Worm (Caenorhabditis elegans): Measurements from ENCODE around the gene F31F7.1.

F31F7.1 gene

ce11 chrV:6326394-6326793, 50.2 kb downstream of the F31F7.1 start (continued):
- no peak for TF ChIP-seq nhr-27 (tag; optimal IDR thresholded peaks at IDR 0.05)
- no peak for TF ChIP-seq F23B12.7 (tag; optimal IDR thresholded peaks at IDR 0.05; ENCODE audit: insufficient read depth)
- TF ChIP-seq zfh-2 (GFP tag; conservative IDR thresholded peaks at IDR 0.05): no peak
- TF ChIP-seq ama-1 (optimal IDR thresholded peaks at IDR 0.05): peak; percentile 50
- no peak for TF ChIP-seq ama-1 (GFP tag; optimal IDR thresholded peaks at IDR 0.05)
- no peak for TF ChIP-seq D2030.7 (GFP tag; IDR thresholded peaks at IDR 0.05)
- TF ChIP-seq lag-1 (GFP tag; IDR thresholded peaks at IDR 0.05): no peak
- peak; percentile 66 for TF ChIP-seq ztf-26 (tag; optimal IDR thresholded peaks at IDR 0.05)
- TF ChIP-seq hsf-1 (GFP tag; IDR thresholded peaks at IDR 0.05): no peak
- no peak for TF ChIP-seq ztf-28 (GFP tag; IDR thresholded peaks at IDR 0.05)
- peak; percentile 72; the same call in 1 of the 2 replicates for TF ChIP-seq Y53G8AR.9 (GFP tag; conservative IDR thresholded peaks at IDR 0.05)
- TF ChIP-seq B0035.1 (tag; optimal IDR thresholded peaks at IDR 0.05): no peak
- peak; percentile 62; the same call in 1 of the 2 replicates for TF ChIP-seq ekl-4 (GFP tag; IDR thresholded peaks at IDR 0.05)
- no peak for TF ChIP-seq ccch-3 (GFP tag; optimal IDR thresholded peaks at IDR 0.05)
- TF ChIP-seq egrh-3 (GFP tag; IDR thresholded peaks at IDR 0.05): no peak
- no peak for TF ChIP-seq ceh-100 (GFP tag; IDR thresholded peaks at IDR 0.05)
- no peak for TF ChIP-seq sea-2 (GFP tag; IDR thresholded peaks at IDR 0.05)
- no peak for TF ChIP-seq F57A8.1 (GFP tag; optimal IDR thresholded peaks at IDR 0.05)
- TF ChIP-seq aptf-3 (GFP tag; IDR thresholded peaks at IDR 0.05): no peak
- no peak for TF ChIP-seq unc-130 (GFP tag; optimal IDR thresholded peaks at IDR 0.05)
- no peak for TF ChIP-seq hlh-12 (tag; optimal IDR thresholded peaks at IDR 0.05)
- peak in 1 of 3 experiments; percentile 34 for TF ChIP-seq lin-35 (GFP tag; optimal IDR thresholded peaks at IDR 0.05)
- TF ChIP-seq B0336.3 (GFP tag; IDR thresholded peaks at IDR 0.05): peak; percentile 83
- no peak for TF ChIP-seq akir-1 (GFP tag; optimal IDR thresholded peaks at IDR 0.05)
- no peak for TF ChIP-seq nhr-90 (tag; optimal IDR thresholded peaks at IDR 0.05)
- TF ChIP-seq C06A6.2 (GFP tag; conservative IDR thresholded peaks at IDR 0.05): 0 out of 2 replicates have a peak, but pooled peaks have one; percentile 25
- no peak for TF ChIP-seq ceh-58 (GFP tag; IDR thresholded peaks at IDR 0.05)
- peak; percentile 46 for TF ChIP-seq dox-1 (GFP tag; IDR thresholded peaks at IDR 0.05)
- TF ChIP-seq F22D6.2 (tag; optimal IDR thresholded peaks at IDR 0.05): no peak
- no peak for TF ChIP-seq nhr-80 (tag; optimal IDR thresholded peaks at IDR 0.05)
- TF ChIP-seq die-1 (tag; optimal IDR thresholded peaks at IDR 0.05): no peak
- TF ChIP-seq dpl-1 (GFP tag; optimal IDR thresholded peaks at IDR 0.05): no peak
- TF ChIP-seq pbrm-1 (GFP tag; IDR thresholded peaks at IDR 0.05): no peak
- peak; percentile 10; the same call in 1 of the 2 replicates for TF ChIP-seq hmg-1.2 (GFP tag; IDR thresholded peaks at IDR 0.05)
- TF ChIP-seq madf-8 (GFP tag; conservative IDR thresholded peaks at IDR 0.05): no peak
- no peak for TF ChIP-seq pha-4 (tag; optimal IDR thresholded peaks at IDR 0.05)
- TF ChIP-seq T26A5.8 (tag; optimal IDR thresholded peaks at IDR 0.05): no peak
- TF ChIP-seq nfya-1 (tag; optimal IDR thresholded peaks at IDR 0.05; ENCODE audit: borderline replicate concordance, insufficient read depth): no peak
- no peak for TF ChIP-seq T07F8.4 (tag; optimal IDR thresholded peaks at IDR 0.05)
- TF ChIP-seq Y53F4B.3 (GFP tag; IDR thresholded peaks at IDR 0.05): no peak
- TF ChIP-seq chd-7 (tag; optimal IDR thresholded peaks at IDR 0.05): peak; percentile 28
- TF ChIP-seq ztf-22 (GFP tag; optimal IDR thresholded peaks at IDR 0.05): no peak
- TF ChIP-seq mcd-1 (GFP tag; IDR thresholded peaks at IDR 0.05): no peak
- TF ChIP-seq mxl-1 (tag; optimal IDR thresholded peaks at IDR 0.05): no peak
- no peak for TF ChIP-seq ztf-18 (tag; optimal IDR thresholded peaks at IDR 0.05)
- no peak for TF ChIP-seq C17E4.6 (GFP tag; IDR thresholded peaks at IDR 0.05)
- TF ChIP-seq ztf-6 (GFP tag; IDR thresholded peaks at IDR 0.05): no peak
- TF ChIP-seq Y67H2A.10 (GFP tag; conservative IDR thresholded peaks at IDR 0.05): no peak
- TF ChIP-seq cebp-2 (GFP tag; IDR thresholded peaks at IDR 0.05): no peak
- no peak for TF ChIP-seq rpc-1 (optimal IDR thresholded peaks at IDR 0.05)
- TF ChIP-seq rpc-1 (tag; optimal IDR thresholded peaks at IDR 0.05): no peak

Measured in whole organism, young adult.